Worm (Caenorhabditis elegans): ENCODE results near the gene jmjd-1.1.

DNA sequence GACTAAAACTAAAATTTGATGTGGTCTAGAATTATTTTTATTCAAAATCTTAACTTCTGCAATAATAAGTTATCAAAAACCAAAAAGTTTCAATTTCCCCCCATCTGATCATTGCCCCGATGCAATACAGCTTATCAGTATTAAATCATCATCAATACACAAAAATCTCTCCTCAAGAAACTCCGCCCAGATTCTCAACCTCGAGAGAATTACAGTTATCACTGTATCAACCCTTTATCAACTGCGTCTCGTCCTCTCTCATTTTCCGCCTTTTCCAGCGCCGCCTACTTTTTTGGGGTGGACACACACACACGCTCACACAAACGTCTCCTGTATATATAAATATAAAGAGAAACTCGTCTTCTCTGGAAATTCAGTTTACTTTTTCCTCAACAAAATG is 36.0 kb downstream of the jmjd-1.1 start, which contains the start of gene T27D12.1:
- no peak for TF ChIP-seq lsy-27 (tag; optimal IDR thresholded peaks at IDR 0.05; ENCODE audit: borderline replicate concordance, insufficient read depth)
- no peak for TF ChIP-seq F52B5.7 (tag; optimal IDR thresholded peaks at IDR 0.05)
- no peak for TF ChIP-seq die-1 (tag; optimal IDR thresholded peaks at IDR 0.05)
- no peak for TF ChIP-seq nhr-27 (tag; optimal IDR thresholded peaks at IDR 0.05)
- no peak for TF ChIP-seq ama-1 (optimal IDR thresholded peaks at IDR 0.05)
- no peak for TF ChIP-seq ama-1 (GFP tag; optimal IDR thresholded peaks at IDR 0.05)
- TF ChIP-seq madf-8 (GFP tag; conservative IDR thresholded peaks at IDR 0.05) = no peak
- TF ChIP-seq tbx-9 (tag; optimal IDR thresholded peaks at IDR 0.05; ENCODE audit: borderline replicate concordance) = no peak
- TF ChIP-seq ztf-28 (GFP tag; IDR thresholded peaks at IDR 0.05) = no peak
- no peak for TF ChIP-seq bed-2 (GFP tag; IDR thresholded peaks at IDR 0.05)
- no peak for TF ChIP-seq sea-2 (GFP tag; IDR thresholded peaks at IDR 0.05)
- TF ChIP-seq egl-18 (GFP tag; IDR thresholded peaks at IDR 0.05) = no peak
- no peak for TF ChIP-seq dpl-1 (GFP tag; optimal IDR thresholded peaks at IDR 0.05)
- no peak for TF ChIP-seq ztf-3 (GFP tag; optimal IDR thresholded peaks at IDR 0.05)
- TF ChIP-seq cebp-1 (GFP tag; IDR thresholded peaks at IDR 0.05) = no peak
- TF ChIP-seq cebp-1 (tag; optimal IDR thresholded peaks at IDR 0.05) = no peak
